Worm (Caenorhabditis elegans) whole organism, L2 larva: ENCODE measurements around the gene str-211.

Experiments
- aly-2 ChIP-seq: fragments of 150-350 bp; optimal IDR thresholded peaks from 2 replicates; lab custom pipeline; 2014; ENCODE audit warnings: missing biosample characterization, missing genetic modification characterization
- ceh-16 ChIP-seq: fragments of 150-350 bp; optimal IDR thresholded peaks from 2 replicates; lab custom pipeline; 2014; ENCODE audit warnings: missing biosample characterization, missing genetic modification characterization
- nhr-10 ChIP-seq: sonication (generic microtip); optimal IDR thresholded peaks from 2 replicates; lab custom pipeline; 2017; ENCODE audit warnings: missing biosample characterization, missing genetic modification characterization
- nhr-11 ChIP-seq: fragments of 150-350 bp; optimal IDR thresholded peaks from 2 replicates; lab custom pipeline; 2014; ENCODE audit warnings: missing biosample characterization, missing genetic modification characterization
- nhr-12 ChIP-seq: fragments of 150-350 bp; optimal IDR thresholded peaks from 2 replicates; lab custom pipeline; 2014; ENCODE audit warnings: missing biosample characterization, missing genetic modification characterization
- snpc-4 ChIP-seq: fragments of 150-350 bp; optimal IDR thresholded peaks from 2 replicates; lab custom pipeline; 2014; ENCODE audit warnings: missing biosample characterization, missing genetic modification characterization
- unc-62 ChIP-seq: fragments of 150-350 bp; optimal IDR thresholded peaks from 2 replicates; lab custom pipeline; 2014; ENCODE audit warnings: missing biosample characterization, missing genetic modification reagents, missing genetic modification characterization
- ztf-11 ChIP-seq: sonication (generic microtip); optimal IDR thresholded peaks from 2 replicates; lab custom pipeline; 2017; ENCODE audit warnings: missing biosample characterization, missing genetic modification characterization

DNA sequence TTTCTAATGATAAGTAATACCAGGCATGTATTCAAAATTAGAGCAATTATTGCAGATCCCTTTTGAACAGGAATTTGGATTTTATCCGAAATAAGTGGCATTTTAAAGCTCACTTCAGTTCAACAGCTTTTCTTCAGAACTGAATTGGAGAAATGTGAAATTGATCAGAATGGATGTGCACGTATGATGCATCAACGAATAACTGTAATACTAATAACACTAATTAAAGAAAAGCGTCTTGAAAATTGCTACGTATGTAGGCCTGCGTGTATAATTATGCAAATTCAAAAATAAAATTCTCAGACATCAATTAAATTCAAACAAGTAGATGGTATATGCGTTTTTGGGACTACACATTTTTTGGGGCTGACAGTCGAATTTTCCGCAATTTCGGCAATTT, 14.3 kb downstream of the str-211 start, which contains the start of gene str-205:
- no peak for TF ChIP-seq nhr-11 (tag; lab: Kevin White, UChicago)
- TF ChIP-seq aly-2 = no peak
- no peak for TF ChIP-seq nhr-10 (tag; lab: Kevin White, UChicago)
- TF ChIP-seq ceh-16 (tag; lab: Kevin White, UChicago) = no peak
- TF ChIP-seq snpc-4 = no peak
- TF ChIP-seq nhr-12 = no peak
- no peak for TF ChIP-seq ztf-11
- no peak for TF ChIP-seq unc-62 (GFP tag; lab: Kevin White, UChicago)
